Worm (Caenorhabditis elegans) whole organism, L4/young adult: ENCODE results near the gene math-16.
"Not testable (repeated sequence)": the region's sequence is repeated elsewhere in the genome, so short reads cannot be mapped to it uniquely, and the experiment has no call there.

ENCODE experiments used
- W03F9.2 ChIP-seq: fragments of 150-350 bp; optimal IDR thresholded peaks from 2 replicates; lab custom pipeline; 2014; ENCODE audit warnings: missing biosample characterization, missing genetic modification characterization
- dao-5 ChIP-seq: sonication (generic microtip); optimal IDR thresholded peaks from 2 replicates; lab custom pipeline; 2016; ENCODE audit warnings: missing genotype, missing genetic modification characterization, moderate library complexity, missing compliant biosample characterization
- him-1 ChIP-seq: sonication (generic microtip); optimal IDR thresholded peaks from 2 replicates; lab custom pipeline; 2016; ENCODE audit warnings: missing genotype, missing genetic modification reagents, missing genetic modification characterization, missing compliant biosample characterization

math-16 gene

ce11 chrII:1890682-1891081, 12.1 kb upstream of the math-16 start, which contains the start of gene math-9:
TSS of gene math-9 (minus strand) at chrII:1890782.
- no peak for TF ChIP-seq W03F9.2 (tag; lab: Kevin White, UChicago)
- TF ChIP-seq him-1 (tag; lab: Kevin White, UChicago), result no peak
- no peak for TF ChIP-seq dao-5 (tag; lab: Kevin White, UChicago)

ce11 chrII:1889071-1889470, 10.5 kb upstream of the math-16 start, which contains the start of gene math-8:
TSS of gene math-8 (minus strand) at chrII:1889171.
- TF ChIP-seq dao-5 (tag; lab: Kevin White, UChicago), result no peak
- no peak for TF ChIP-seq him-1 (tag; lab: Kevin White, UChicago)
- no peak for TF ChIP-seq W03F9.2 (tag; lab: Kevin White, UChicago)

- no peak for TF ChIP-seq him-1 (tag; lab: Kevin White, UChicago)
- no peak for TF ChIP-seq W03F9.2 (tag; lab: Kevin White, UChicago)
- TF ChIP-seq dao-5 (tag; lab: Kevin White, UChicago), result no peak
Measured at ce11 chrII:1886379-1886778, 7.8 kb upstream of the math-16 start, which contains the start of gene math-7. TSS of gene math-7 (minus strand) at chrII:1886479.

- no peak for TF ChIP-seq him-1 (tag; lab: Kevin White, UChicago)
- no peak for TF ChIP-seq dao-5 (tag; lab: Kevin White, UChicago)
- TF ChIP-seq W03F9.2 (tag; lab: Kevin White, UChicago), result no peak
Measured at ce11 chrII:1884635-1885034, 6.1 kb upstream of the math-16 start, which contains the start of gene math-6. TSS of gene math-6 (minus strand) at chrII:1884735.

- TF ChIP-seq dao-5 (tag; lab: Kevin White, UChicago), result no peak
- TF ChIP-seq him-1 (tag; lab: Kevin White, UChicago), result no peak
- no peak for TF ChIP-seq W03F9.2 (tag; lab: Kevin White, UChicago)
Measured at ce11 chrII:1882705-1883104, 4.1 kb upstream of the math-16 start, which contains the start of gene math-5. TSS of gene math-5 (minus strand) at chrII:1882805.

ce11 chrII:1875658-1876057, 2.9 kb downstream of the math-16 start, which contains the start of gene math-13:
TSS of gene math-13 (plus strand) at chrII:1875958.
- TF ChIP-seq him-1 (tag; lab: Kevin White, UChicago), result no peak
- TF ChIP-seq dao-5 (tag; lab: Kevin White, UChicago), result no peak
- no peak for TF ChIP-seq W03F9.2 (tag; lab: Kevin White, UChicago)

ce11 chrII:1870875-1871592, 7.5 kb downstream of the math-16 start, which contains the start of gene math-10:
TSS of gene math-10 (plus strand) at chrII:1871542.
- TF ChIP-seq dao-5 (tag; lab: Kevin White, UChicago) (no peak), W03F9.2 (tag; lab: Kevin White, UChicago) (no peak), him-1 (tag; lab: Kevin White, UChicago) (no peak)

- TF ChIP-seq dao-5 (tag; lab: Kevin White, UChicago) (no peak), him-1 (tag; lab: Kevin White, UChicago) (no peak), W03F9.2 (tag; lab: Kevin White, UChicago) (no peak)
Measured at ce11 chrII:1869120-1869519, 9.4 kb downstream of the math-16 start, which contains the start of gene math-14. TSS of gene math-14 (plus strand) at chrII:1869420.

- TF ChIP-seq dao-5 (tag; lab: Kevin White, UChicago) (no peak), W03F9.2 (tag; lab: Kevin White, UChicago) (no peak), him-1 (tag; lab: Kevin White, UChicago) (no peak)
Measured at ce11 chrII:1865683-1866431, 12.7 kb downstream of the math-16 start, which contains the start of gene math-15. TSS of gene math-15 (plus strand) at chrII:1866381.

ce11 chrII:1864278-1864677, 14.3 kb downstream of the math-16 start, which contains the start of gene C16C4.17:
TSS of gene C16C4.17 (plus strand) at chrII:1864578.
- TF ChIP-seq W03F9.2 (tag; lab: Kevin White, UChicago) (no peak), him-1 (tag; lab: Kevin White, UChicago) (no peak), dao-5 (tag; lab: Kevin White, UChicago) (no peak)

- TF ChIP-seq W03F9.2, him-1, dao-5 (tag; lab: Kevin White, UChicago): not testable (repeated sequence)
Measured at ce11 chrII:1862334-1862733, 16.2 kb downstream of the math-16 start, which contains the start of gene fbxb-98. TSS of gene fbxb-98 (plus strand) at chrII:1862634.

ce11 chrII:1861285-1861793, 17.2 kb downstream of the math-16 start, which contains the start of gene C16C4.18:
TSS of gene C16C4.18 (minus strand) at chrII:1861335.
- TF ChIP-seq dao-5, W03F9.2, him-1 (tag; lab: Kevin White, UChicago): not testable (repeated sequence)
